Worm (Caenorhabditis elegans): ENCODE measurements around the gene Y53F4B.26.

ce11 chrII:15167340-15167739 is 26.6 kb upstream of the Y53F4B.26 start, which contains the start of gene gst-28:
- no peak for TF ChIP-seq aly-2 (tag; optimal IDR thresholded peaks at IDR 0.05)
- TF ChIP-seq nhr-77 (tag; optimal IDR thresholded peaks at IDR 0.05): no peak
- TF ChIP-seq nhr-25 (tag; optimal IDR thresholded peaks at IDR 0.05): no peak
- no peak for TF ChIP-seq ama-1 (optimal IDR thresholded peaks at IDR 0.05)
- no peak for TF ChIP-seq fos-1 (tag; optimal IDR thresholded peaks at IDR 0.05)
- no peak for TF ChIP-seq dmd-4 (tag; optimal IDR thresholded peaks at IDR 0.05)
- TF ChIP-seq unc-62 (GFP tag; optimal IDR thresholded peaks at IDR 0.05): no peak
- TF ChIP-seq lin-39 (tag; optimal IDR thresholded peaks at IDR 0.05): no peak
- TF ChIP-seq ztf-1 (GFP tag; conservative IDR thresholded peaks at IDR 0.05): no peak

All from whole organism, L2 larva.